Worm (Caenorhabditis elegans) whole organism, L1 larva: ENCODE measurements around the gene unc-82.

Source experiments
- C16A3.4 ChIP-seq: fragments of 150-350 bp; optimal IDR thresholded peaks from 2 replicates; lab custom pipeline; 2014; ENCODE audit warnings: missing biosample characterization, missing genetic modification characterization
- F16B12.6 ChIP-seq: fragments of 150-350 bp; optimal IDR thresholded peaks from 2 replicates; lab custom pipeline; 2014; ENCODE audit warnings: missing biosample characterization, missing genetic modification characterization
- aly-2 ChIP-seq: fragments of 150-350 bp; optimal IDR thresholded peaks from 2 replicates; lab custom pipeline; 2014; ENCODE audit warnings: missing biosample characterization, missing genetic modification characterization
- ama-1 ChIP-seq: fragments of 150-350 bp; optimal IDR thresholded peaks from 2 replicates; lab custom pipeline; 2014
- blmp-1 ChIP-seq: fragments of 150-350 bp; optimal IDR thresholded peaks from 2 replicates; lab custom pipeline; 2014; ENCODE audit warnings: missing biosample characterization, missing genetic modification characterization
- ceh-63 ChIP-seq: fragments of 200-800 bp; sonication (Bioruptor generic); optimal IDR thresholded peaks from 2 replicates; lab custom pipeline; 2018; ENCODE audit warnings: mild to moderate bottlenecking, missing genetic modification characterization, missing compliant biosample characterization
- ceh-8 ChIP-seq: fragments of 200-800 bp; sonication (Bioruptor generic); optimal IDR thresholded peaks from 2 replicates; lab custom pipeline; 2018; ENCODE audit warnings: mild to moderate bottlenecking, missing genetic modification characterization, moderate library complexity, missing compliant biosample characterization
- ceh-82 ChIP-seq, 3 experiments: fragments of 150-350 bp in 1 of 3; sonication (generic microtip) in 2 of 3; optimal IDR thresholded peaks; 2 replicates each; lab custom pipeline; 2014 to 2017; ENCODE audit warnings: missing biosample characterization in 3 of 3, missing genetic modification characterization in 3 of 3
- dpl-1 ChIP-seq, 3 experiments: fragments of 150-350 bp in 2 of 3; sonication (generic microtip) in 1 of 3; optimal IDR thresholded peaks; 2 replicates each; lab custom pipeline; 2014 to 2017; ENCODE audit warnings: missing biosample characterization in 3 of 3, missing genetic modification characterization in 3 of 3, missing genetic modification reagents in 3 of 3
- dsc-1 ChIP-seq: sonication (generic microtip); optimal IDR thresholded peaks from 2 replicates; lab custom pipeline; 2016; ENCODE audit warnings: mild to moderate bottlenecking, missing genetic modification characterization, missing compliant biosample characterization
- efl-1 ChIP-seq, 4 experiments: fragments of 150-350 bp; optimal IDR thresholded peaks in 3 of 4; peaks in 1 of 4; 1 replicate in 1 of 4; 2 replicates in 3 of 4; lab custom pipeline; 2014; ENCODE audit warnings: missing biosample characterization in 2 of 4, missing genetic modification characterization in 2 of 4, missing genetic modification reagents in 2 of 4
- egl-13 ChIP-seq: sonication (generic microtip); optimal IDR thresholded peaks from 2 replicates; lab custom pipeline; 2016; ENCODE audit warnings: missing genotype, missing genetic modification reagents, missing genetic modification characterization, missing compliant biosample characterization
- fkh-10 ChIP-seq: sonication (generic microtip); optimal IDR thresholded peaks from 2 replicates; lab custom pipeline; 2017; ENCODE audit warnings: missing biosample characterization, missing genetic modification reagents, missing genetic modification characterization
- fkh-8 ChIP-seq: sonication (generic microtip); optimal IDR thresholded peaks from 2 replicates; lab custom pipeline; 2016; ENCODE audit warnings: mild to moderate bottlenecking, missing genetic modification characterization, missing compliant biosample characterization
- hlh-17 ChIP-seq: fragments of 200-800 bp; sonication (Bioruptor generic); optimal IDR thresholded peaks from 2 replicates; lab custom pipeline; 2018; ENCODE audit warnings: missing genetic modification characterization, mild to moderate bottlenecking, missing compliant biosample characterization, moderate library complexity, borderline replicate concordance
- hlh-4 ChIP-seq: sonication (generic microtip); optimal IDR thresholded peaks from 2 replicates; lab custom pipeline; 2016; ENCODE audit warnings: mild to moderate bottlenecking, missing genetic modification characterization, missing compliant biosample characterization
- hpl-2 ChIP-seq: fragments of 150-350 bp; optimal IDR thresholded peaks from 2 replicates; lab custom pipeline; 2014; ENCODE audit warnings: missing biosample characterization, missing genetic modification reagents, missing genetic modification characterization
- irx-1 ChIP-seq: sonication (generic microtip); optimal IDR thresholded peaks from 2 replicates; lab custom pipeline; 2016; ENCODE audit warnings: missing genetic modification characterization, missing compliant biosample characterization
- isw-1 ChIP-seq: fragments of 200-800 bp; sonication (Bioruptor generic); IDR thresholded peaks from 2 replicates; pipeline ENCODE4 v1.3.6; 2022; ENCODE audit warnings: missing genetic modification characterization, missing compliant biosample characterization
- jun-1 ChIP-seq: fragments of 150-350 bp; optimal IDR thresholded peaks from 2 replicates; lab custom pipeline; 2014; ENCODE audit warnings: missing biosample characterization, missing genetic modification reagents, missing genetic modification characterization
- lin-13 ChIP-seq: fragments of 150-350 bp; optimal IDR thresholded peaks from 2 replicates; lab custom pipeline; 2014; ENCODE audit warnings: missing biosample characterization, missing genetic modification reagents, missing genetic modification characterization
- lin-14 ChIP-seq: fragments of 200-800 bp; sonication (Bioruptor generic); optimal IDR thresholded peaks from 2 replicates; lab custom pipeline; 2018; ENCODE audit warnings: mild to moderate bottlenecking, missing genetic modification characterization, moderate library complexity, missing compliant biosample characterization
- lin-35 ChIP-seq, 2 experiments: fragments of 150-350 bp; optimal IDR thresholded peaks; 2 replicates each; lab custom pipeline; 2014; ENCODE audit warnings: missing biosample characterization in 2 of 2, missing genetic modification characterization in 2 of 2, missing genetic modification reagents in 2 of 2
- lsy-2 ChIP-seq, 2 experiments: fragments of 150-350 bp; optimal IDR thresholded peaks; 2 replicates each; lab custom pipeline; 2014; ENCODE audit warnings: missing biosample characterization in 2 of 2, missing genetic modification characterization in 2 of 2
- mab-9 ChIP-seq: fragments of 200-800 bp; sonication (Bioruptor generic); IDR thresholded peaks from 2 replicates; pipeline ENCODE4 v1.3.6; 2022; ENCODE audit warnings: missing genetic modification reagents, missing genetic modification characterization, missing compliant biosample characterization
- nhr-85 ChIP-seq: sonication (generic microtip); peaks from one replicate; lab custom pipeline; 2016; ENCODE audit warnings: missing genetic modification characterization, inconsistent platforms, missing compliant biosample characterization
- pag-3 ChIP-seq: sonication (generic microtip); optimal IDR thresholded peaks from 2 replicates; lab custom pipeline; 2017; ENCODE audit warnings: missing genetic modification characterization, mild to moderate bottlenecking, missing compliant biosample characterization, antibody characterized with exemption, borderline replicate concordance; ENCODE audit not compliant: insufficient read depth
- pqm-1 ChIP-seq: sonication (generic microtip); optimal IDR thresholded peaks from 3 replicates; lab custom pipeline; 2017; ENCODE audit warnings: missing biosample characterization, missing genetic modification characterization
- rnt-1 ChIP-seq: sonication (generic microtip); optimal IDR thresholded peaks from 2 replicates; lab custom pipeline; 2016; ENCODE audit warnings: mild to moderate bottlenecking, missing genetic modification characterization, moderate library complexity, missing compliant biosample characterization
- snpc-4 ChIP-seq: fragments of 150-350 bp; optimal IDR thresholded peaks from 2 replicates; lab custom pipeline; 2014; ENCODE audit warnings: missing biosample characterization, missing genetic modification characterization
- snu-23 ChIP-seq: sonication (generic microtip); optimal IDR thresholded peaks from 2 replicates; lab custom pipeline; 2016; ENCODE audit warnings: missing genetic modification characterization, missing compliant biosample characterization
- sox-4 ChIP-seq: sonication (generic microtip); optimal IDR thresholded peaks from 2 replicates; lab custom pipeline; 2016; ENCODE audit warnings: missing genetic modification characterization, missing compliant biosample characterization
- sptf-1 ChIP-seq: fragments of 150-350 bp; optimal IDR thresholded peaks from 2 replicates; lab custom pipeline; 2014; ENCODE audit warnings: missing biosample characterization, missing genetic modification characterization
- tlp-1 ChIP-seq: fragments of 150-350 bp; optimal IDR thresholded peaks from 2 replicates; lab custom pipeline; 2014; ENCODE audit warnings: missing biosample characterization, missing genetic modification characterization
- unc-130 ChIP-seq: fragments of 150-350 bp; optimal IDR thresholded peaks from 2 replicates; lab custom pipeline; 2017; ENCODE audit warnings: missing biosample characterization, missing genetic modification characterization, inconsistent platforms
- unc-30 ChIP-seq: sonication (generic microtip); optimal IDR thresholded peaks from 2 replicates; lab custom pipeline; 2017; ENCODE audit warnings: missing biosample characterization, missing genetic modification characterization
- unc-62 ChIP-seq: fragments of 150-350 bp; optimal IDR thresholded peaks from 2 replicates; lab custom pipeline; 2014; ENCODE audit warnings: missing biosample characterization, missing genetic modification reagents, missing genetic modification characterization
- unc-98 ChIP-seq: fragments of 200-800 bp; sonication (Bioruptor generic); IDR thresholded peaks from 2 replicates; pipeline ENCODE4 v1.3.6; 2022; ENCODE audit warnings: missing genetic modification characterization, missing compliant biosample characterization
- zag-1 ChIP-seq: fragments of 150-350 bp; optimal IDR thresholded peaks from 2 replicates; lab custom pipeline; 2014; ENCODE audit warnings: missing biosample characterization, missing genetic modification characterization
- ztf-11 ChIP-seq, 2 experiments: sonication (generic microtip); optimal IDR thresholded peaks; 2 replicates each; lab custom pipeline; 2016 to 2017; ENCODE audit warnings: missing genetic modification characterization in 2 of 2, missing biosample characterization in 1 of 2, missing compliant biosample characterization in 1 of 2

The unc-82 gene

DNA sequence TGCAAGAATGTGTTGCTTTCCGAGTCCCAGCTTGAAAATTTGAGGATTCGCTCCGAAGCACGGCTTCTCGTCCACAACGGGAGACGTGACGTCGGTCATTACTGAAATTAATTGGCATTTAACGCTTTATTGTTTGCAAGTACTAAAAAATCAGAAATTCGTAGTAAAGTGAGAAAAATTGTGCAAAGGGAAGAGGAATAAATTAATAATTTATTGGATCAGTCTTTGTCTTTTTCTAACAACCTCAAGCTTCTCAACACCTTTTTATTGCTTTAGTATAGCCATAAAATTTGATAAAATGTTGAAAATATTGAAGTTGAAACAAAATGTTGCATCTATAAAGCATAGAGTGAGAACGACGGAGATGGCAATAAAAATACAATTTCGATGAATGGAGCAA is 27.0 kb downstream of the unc-82 start, which contains the start of gene tes-1:
TSS of gene tes-1 (minus strand) at position 101 of the 400 bp plus-strand sequence.
- TF ChIP-seq unc-62 = no peak
- no peak for TF ChIP-seq dsc-1 (tag; lab: Kevin White, UChicago)
- no peak for TF ChIP-seq unc-130
- no peak for TF ChIP-seq ceh-63 (GFP tag; lab: Kevin White, UChicago)
- TF ChIP-seq efl-1 (optimal IDR thresholded peaks at IDR 0.05; lab: Kevin White, UChicago) = no peak
- no peak for TF ChIP-seq efl-1 (GFP tag; optimal IDR thresholded peaks at IDR 0.05 in 1 of 2; lab: Kevin White, UChicago)

DNA sequence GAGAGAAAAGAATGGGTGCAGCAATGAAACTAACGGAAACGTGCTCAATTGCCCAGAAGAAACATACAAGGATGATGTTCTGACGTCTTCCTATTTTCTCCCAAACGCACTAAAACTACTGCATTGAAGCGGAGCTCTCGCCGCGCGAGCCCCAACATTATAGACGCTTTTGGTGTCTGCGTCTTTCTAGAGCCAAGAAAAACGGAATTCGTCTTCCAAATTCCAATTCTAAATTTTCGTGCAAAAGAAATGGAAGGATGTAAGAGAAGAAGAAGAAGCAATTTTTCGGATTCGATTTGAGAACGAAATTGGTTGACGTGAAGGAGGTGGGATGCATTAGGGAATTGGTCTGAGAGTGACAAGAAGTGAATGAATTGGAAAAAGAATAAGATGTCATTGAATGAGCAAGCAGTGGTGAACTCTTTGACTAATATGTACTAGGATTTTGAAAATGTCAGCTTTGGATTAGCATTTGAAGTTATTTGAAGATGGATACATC is 29.4 kb downstream of the unc-82 start:
- no peak for TF ChIP-seq irx-1
- no peak for TF ChIP-seq tlp-1
- peak in 1 of 3 experiments; percentile 36 for TF ChIP-seq ceh-82 (tag; optimal IDR thresholded peaks at IDR 0.05; lab: Kevin White, UChicago)
- no peak for TF ChIP-seq ztf-11 (tag; optimal IDR thresholded peaks at IDR 0.05; lab: Kevin White, UChicago)
- TF ChIP-seq lin-14 (GFP tag; lab: Kevin White, UChicago) = peak; percentile 74
- no peak for TF ChIP-seq snu-23 (GFP tag; lab: Kevin White, UChicago)
- no peak for TF ChIP-seq aly-2 (tag; lab: Kevin White, UChicago)
- TF ChIP-seq pag-3 (tag; lab: Kevin White, UChicago) = no peak
- peak; percentile 28 for TF ChIP-seq ceh-8 (GFP tag; lab: Kevin White, UChicago)
- TF ChIP-seq hlh-4 (tag; lab: Kevin White, UChicago) = no peak
- TF ChIP-seq egl-13 (tag; lab: Kevin White, UChicago) = no peak
- TF ChIP-seq fkh-10 = peak; percentile 16
- no peak for TF ChIP-seq unc-98 (GFP tag; lab: Robert Waterston, UW)
- TF ChIP-seq isw-1 (GFP tag; lab: Robert Waterston, UW) = 0 out of 2 replicates have a peak, but pooled peaks have one; percentile 7
- peak; percentile 17 for TF ChIP-seq fkh-8 (tag; lab: Kevin White, UChicago)
- TF ChIP-seq jun-1 (tag; lab: Kevin White, UChicago) = no peak

DNA sequence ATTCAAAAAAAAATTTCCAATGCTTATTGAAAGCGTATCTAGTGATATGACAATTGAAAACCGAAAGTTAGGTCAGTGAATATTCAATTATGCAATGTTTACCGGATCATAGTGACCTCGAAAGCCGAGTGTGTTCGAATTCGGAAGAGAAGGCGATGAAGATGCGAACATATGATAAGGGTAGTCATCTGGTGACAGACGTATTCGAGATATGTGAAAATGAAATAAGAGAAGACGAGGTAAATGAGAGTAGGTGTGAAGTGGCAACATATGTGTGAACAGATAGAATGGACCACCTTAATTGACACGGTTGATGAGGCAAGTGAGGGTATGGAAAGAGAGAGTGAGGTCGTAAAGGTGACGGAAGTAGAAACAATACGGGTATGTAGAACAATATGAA is 30.6 kb downstream of the unc-82 start:
- peak; percentile 60 for TF ChIP-seq blmp-1 (tag; lab: Kevin White, UChicago)
- no peak for TF ChIP-seq zag-1

- TF ChIP-seq hpl-2 (GFP tag; lab: Kevin White, UChicago) = no peak
- TF ChIP-seq F16B12.6 (tag; lab: Kevin White, UChicago) = no peak
- no peak for TF ChIP-seq nhr-85 (tag; lab: Kevin White, UChicago)
- TF ChIP-seq pqm-1 = no peak
- TF ChIP-seq unc-30 (tag; lab: Kevin White, UChicago) = no peak
- no peak for TF ChIP-seq hlh-17 (GFP tag; lab: Kevin White, UChicago)
- TF ChIP-seq ama-1 (lab: Kevin White, UChicago) = no peak
- TF ChIP-seq snpc-4 (tag; lab: Kevin White, UChicago) = no peak
- TF ChIP-seq C16A3.4 (tag; lab: Kevin White, UChicago) = no peak
- no peak for TF ChIP-seq isw-1 (GFP tag; lab: Robert Waterston, UW)
- TF ChIP-seq lin-13 = no peak
- no peak for TF ChIP-seq sox-4 (tag; lab: Kevin White, UChicago)
- no peak for TF ChIP-seq jun-1 (tag; lab: Kevin White, UChicago)
- no peak for TF ChIP-seq mab-9 (GFP tag; lab: Robert Waterston, UW)
- TF ChIP-seq aly-2 (tag; lab: Kevin White, UChicago) = no peak
- TF ChIP-seq rnt-1 (tag; lab: Kevin White, UChicago) = no peak
- TF ChIP-seq dpl-1 (GFP tag; optimal IDR thresholded peaks at IDR 0.05; lab: Kevin White, UChicago) = no peak
- TF ChIP-seq sptf-1 (tag; lab: Kevin White, UChicago) = no peak
- TF ChIP-seq lsy-2 (tag; optimal IDR thresholded peaks at IDR 0.05; lab: Kevin White, UChicago) = no peak
- TF ChIP-seq lin-35 (GFP tag; optimal IDR thresholded peaks at IDR 0.05; lab: Kevin White, UChicago) = no peak
Observed at ce11 chrIV:7456225-7456624, 31.9 kb downstream of the unc-82 start, which contains the start of gene F13B6.1. TSS of gene F13B6.1 (plus strand) at chrIV:7456525.
